ENCODE assay signal across 5 worm cellular contexts in genomic region chrX:504046-504843, ce11.
TF ChIP-seq lines count a peak whose summit lies in the region.

No protein-coding gene starts in this region.

TF ChIP-seq in whole organism, L1 larva, 84 proteins besides CTCF, POLR2A, EP300 and RAD21 (continues in another document):
- TF ChIP-seq nhr-85 (tag; lab: Kevin White, UChicago) (peak; percentile 73), lin-14 (GFP tag; optimal IDR thresholded peaks at IDR 0.05; lab: Kevin White, UChicago) (peak; percentile 40), elt-3 (tag; optimal IDR thresholded peaks at IDR 0.05; lab: Kevin White, UChicago) (peak in 4 of 6 experiments; percentile 60 to 89 (median 87)), efl-1 (optimal IDR thresholded peaks at IDR 0.05; lab: Kevin White, UChicago) (no peak), efl-1 (GFP tag; optimal IDR thresholded peaks at IDR 0.05 in 1 of 2; lab: Kevin White, UChicago) (peak in 1 of 2 experiments; percentile 78), blmp-1 (tag; optimal IDR thresholded peaks at IDR 0.05; lab: Kevin White, UChicago) (peak; percentile 83), C04F5.9 (tag; optimal IDR thresholded peaks at IDR 0.05; lab: Kevin White, UChicago) (no peak), rnt-1 (tag; optimal IDR thresholded peaks at IDR 0.05; lab: Kevin White, UChicago) (peak; percentile 36), unc-130 (tag; optimal IDR thresholded peaks at IDR 0.05; lab: Kevin White, UChicago) (peak; percentile 3), pag-3 (tag; optimal IDR thresholded peaks at IDR 0.05; lab: Kevin White, UChicago; ENCODE audit: borderline replicate concordance, insufficient read depth) (peak; percentile 17), unc-62 (GFP tag; optimal IDR thresholded peaks at IDR 0.05; lab: Kevin White, UChicago) (no peak), pax-3 (tag; optimal IDR thresholded peaks at IDR 0.05; lab: Kevin White, UChicago) (no peak), C34B4.2 (tag; optimal IDR thresholded peaks at IDR 0.05; lab: Kevin White, UChicago) (no peak), mdl-1 (tag; optimal IDR thresholded peaks at IDR 0.05; lab: Kevin White, UChicago) (no peak), lin-35 (GFP tag; optimal IDR thresholded peaks at IDR 0.05; lab: Kevin White, UChicago) (peak in 1 of 2 experiments; percentile 25), lsy-2 (tag; optimal IDR thresholded peaks at IDR 0.05; lab: Kevin White, UChicago) (peak in 1 of 2 experiments; percentile 68), nhr-90 (tag; optimal IDR thresholded peaks at IDR 0.05; lab: Kevin White, UChicago; ENCODE audit: poor library complexity) (peak; percentile 11)

TF ChIP-seq in whole organism, L2 larva, 48 proteins besides CTCF, POLR2A, EP300 and RAD21:
- TF ChIP-seq nhr-21 (tag; optimal IDR thresholded peaks at IDR 0.05; lab: Kevin White, UChicago): peak; percentile 52
- peak; percentile 34 for TF ChIP-seq sma-9 (GFP tag; optimal IDR thresholded peaks at IDR 0.05; lab: Kevin White, UChicago)
- TF ChIP-seq sma-9 (tag; optimal IDR thresholded peaks at IDR 0.05; lab: Kevin White, UChicago): no peak
- no peak for TF ChIP-seq alr-1 (tag; optimal IDR thresholded peaks at IDR 0.05; lab: Kevin White, UChicago)
- no peak for TF ChIP-seq unc-39 (tag; optimal IDR thresholded peaks at IDR 0.05; lab: Kevin White, UChicago)
- TF ChIP-seq blmp-1 (tag; optimal IDR thresholded peaks at IDR 0.05; lab: Kevin White, UChicago; ENCODE audit: insufficient read depth): no peak
- TF ChIP-seq nhr-25 (tag; optimal IDR thresholded peaks at IDR 0.05; lab: Kevin White, UChicago): peak; percentile 19
- TF ChIP-seq nhr-237 (tag; optimal IDR thresholded peaks at IDR 0.05; lab: Kevin White, UChicago): no peak
- peak; percentile 79 for TF ChIP-seq ceh-16 (tag; optimal IDR thresholded peaks at IDR 0.05; lab: Kevin White, UChicago)
- TF ChIP-seq sma-3 (GFP tag; optimal IDR thresholded peaks at IDR 0.05; lab: Kevin White, UChicago): peak; percentile 38
- TF ChIP-seq lsy-2 (tag; optimal IDR thresholded peaks at IDR 0.05; lab: Kevin White, UChicago): peak in 1 of 2 experiments; percentile 55
- TF ChIP-seq sem-4 (tag; optimal IDR thresholded peaks at IDR 0.05; lab: Kevin White, UChicago): no peak

TF ChIP-seq in whole organism, L3 larva, 47 proteins besides CTCF, POLR2A, EP300 and RAD21:
- TF ChIP-seq nhr-11 (tag; optimal IDR thresholded peaks at IDR 0.05; lab: Kevin White, UChicago) (no peak), elt-1 (tag; optimal IDR thresholded peaks at IDR 0.05; lab: Kevin White, UChicago) (peak; percentile 50), elt-3 (tag; optimal IDR thresholded peaks at IDR 0.05; lab: Kevin White, UChicago) (peak in 1 of 3 experiments; percentile 5), nhr-23 (tag; optimal IDR thresholded peaks at IDR 0.05; lab: Kevin White, UChicago) (peak; percentile 59), ceh-16 (tag; optimal IDR thresholded peaks at IDR 0.05; lab: Kevin White, UChicago) (peak; percentile 13)

TF ChIP-seq in whole organism, L4 larva, 104 proteins besides CTCF, POLR2A, EP300 and RAD21:
- no peak for TF ChIP-seq lin-39 (tag; optimal IDR thresholded peaks at IDR 0.05; lab: Kevin White, UChicago)
- no peak for TF ChIP-seq zfp-3 (GFP tag; conservative IDR thresholded peaks at IDR 0.05; lab: Robert Waterston, UW)
- peak; percentile 50 for TF ChIP-seq nhr-28 (tag; optimal IDR thresholded peaks at IDR 0.05; lab: Kevin White, UChicago)
- TF ChIP-seq unc-62 (GFP tag; optimal IDR thresholded peaks at IDR 0.05 in 1 of 2; lab: Kevin White, UChicago): peak in 1 of 2 experiments; percentile 90
- no peak for TF ChIP-seq unc-62 (tag; optimal IDR thresholded peaks at IDR 0.05; lab: Kevin White, UChicago)

TF ChIP-seq in whole organism, mixed stage, embryonic, 35 proteins besides CTCF, POLR2A, EP300 and RAD21:
- TF ChIP-seq mab-5 (tag; optimal IDR thresholded peaks at IDR 0.05; lab: Kevin White, UChicago) (no peak), lsy-2 (tag; optimal IDR thresholded peaks at IDR 0.05; lab: Kevin White, UChicago) (peak; percentile 43), elt-1 (tag; optimal IDR thresholded peaks at IDR 0.05; lab: Kevin White, UChicago; ENCODE audit: borderline replicate concordance, insufficient read depth) (peak; percentile 40)
TF ChIP-seq in whole organism, mixed stage, embryonic: peak in this region for 2.

Comparison
In these comparisons a context has a peak if more than half of its experiments do, and no peak if none do; other contexts are left out.
1. Of the 29 proteins assayed by ChIP-seq in both whole organism, L4 larva and whole organism, L1 larva: peak only in whole organism, L4 larva: nhr-28; only in whole organism, L1 larva: unc-130; in both: none; in neither: 25; mixed calls (peak in some experiments, not most) for 2.